Worm (Caenorhabditis elegans) whole organism, young adult: Measurements from ENCODE around the gene R10E11.6.
A peak's percentile ranks its signal among the peaks of the same experiment; 100 is the strongest.

Source experiments
- B0261.1 ChIP-seq: sonication (generic microtip); optimal IDR thresholded peaks from 2 replicates; lab custom pipeline; 2016; ENCODE audit warnings: mild to moderate bottlenecking, missing genetic modification characterization, moderate library complexity, missing compliant biosample characterization
- C06A6.2 ChIP-seq: fragments of 200-800 bp; sonication (Bioruptor generic); conservative IDR thresholded peaks from 2 replicates; pipeline ENCODE4 v1.3.6; 2022; ENCODE audit warnings: missing genetic modification characterization, missing compliant biosample characterization
- C17E4.6 ChIP-seq: fragments of 200-800 bp; sonication (Bioruptor generic); IDR thresholded peaks from 2 replicates; pipeline ENCODE4 v1.3.6; 2022; ENCODE audit warnings: missing genetic modification reagents, missing genetic modification characterization, missing compliant biosample characterization
- D2030.7 ChIP-seq: fragments of 200-800 bp; sonication (Bioruptor generic); IDR thresholded peaks from 2 replicates; pipeline ENCODE4 v1.3.6; 2022; ENCODE audit warnings: missing genetic modification reagents, missing genetic modification characterization, missing compliant biosample characterization
- F37B4.10 ChIP-seq: fragments of 200-800 bp; sonication (Bioruptor generic); IDR thresholded peaks from 2 replicates; pipeline ENCODE4 v1.3.6; 2022; ENCODE audit warnings: missing genetic modification characterization, missing compliant biosample characterization
- F49E8.2 ChIP-seq: sonication (generic microtip); optimal IDR thresholded peaks from 3 replicates; lab custom pipeline; 2017; ENCODE audit warnings: missing genetic modification characterization, mild to moderate bottlenecking, missing compliant biosample characterization, antibody characterized with exemption, moderate library complexity; ENCODE audit not compliant: insufficient read depth
- K11D2.4 ChIP-seq: fragments of 200-800 bp; sonication (Bioruptor generic); IDR thresholded peaks from 2 replicates; pipeline ENCODE4 v1.3.6; 2022; ENCODE audit warnings: missing genetic modification reagents, missing genetic modification characterization, missing compliant biosample characterization
- K12H6.12 ChIP-seq: fragments of 200-800 bp; sonication (Bioruptor generic); optimal IDR thresholded peaks from 2 replicates; lab custom pipeline; 2018; ENCODE audit warnings: mild to moderate bottlenecking, missing genetic modification characterization, missing compliant biosample characterization
- T07F8.4 ChIP-seq: sonication (generic microtip); optimal IDR thresholded peaks from 2 replicates; lab custom pipeline; 2016; ENCODE audit warnings: mild to moderate bottlenecking, missing genetic modification characterization, moderate library complexity, missing compliant biosample characterization
- Y53F4B.3 ChIP-seq: fragments of 200-800 bp; sonication (Bioruptor generic); IDR thresholded peaks from 2 replicates; pipeline ENCODE4 v1.3.6; 2022; ENCODE audit warnings: missing genetic modification reagents, missing genetic modification characterization, missing compliant biosample characterization
- Y53G8AR.9 ChIP-seq: fragments of 200-800 bp; sonication (Bioruptor generic); conservative IDR thresholded peaks from 2 replicates; pipeline ENCODE4 v1.3.6; 2022; ENCODE audit warnings: missing genetic modification reagents, missing genetic modification characterization, missing compliant biosample characterization
- akir-1 ChIP-seq: fragments of 200-800 bp; sonication (Bioruptor generic); optimal IDR thresholded peaks from 2 replicates; lab custom pipeline; 2018; ENCODE audit warnings: mild to moderate bottlenecking, missing genetic modification characterization, moderate library complexity, missing compliant biosample characterization
- ama-1 ChIP-seq, 3 experiments: fragments of 150-350 bp in 1 of 3; sonication (generic microtip) in 2 of 3; optimal IDR thresholded peaks; 2 replicates each; lab custom pipeline; 2014 to 2018; ENCODE audit warnings: missing biosample characterization in 2 of 3, missing genetic modification characterization in 2 of 3, missing genetic modification reagents in 2 of 3
- aptf-3 ChIP-seq: fragments of 200-800 bp; sonication (Bioruptor generic); IDR thresholded peaks from 2 replicates; pipeline ENCODE4 v1.3.6; 2022; ENCODE audit warnings: missing genetic modification characterization, missing compliant biosample characterization
- atf-7 ChIP-seq: sonication (generic microtip); optimal IDR thresholded peaks from 2 replicates; lab custom pipeline; 2017; ENCODE audit warnings: mild to moderate bottlenecking, missing genetic modification characterization, missing compliant biosample characterization
- athp-1 ChIP-seq: sonication (generic microtip); optimal IDR thresholded peaks from 2 replicates; lab custom pipeline; 2017; ENCODE audit warnings: mild to moderate bottlenecking, missing genetic modification characterization, missing compliant biosample characterization
- attf-3 ChIP-seq: fragments of 200-800 bp; sonication (Bioruptor generic); conservative IDR thresholded peaks from 2 replicates; pipeline ENCODE4 v1.3.6; 2022; ENCODE audit warnings: missing genetic modification reagents, missing genetic modification characterization, missing compliant biosample characterization
- attf-5 ChIP-seq: fragments of 200-800 bp; sonication (Bioruptor generic); optimal IDR thresholded peaks from 2 replicates; lab custom pipeline; 2018; ENCODE audit warnings: mild to moderate bottlenecking, missing genetic modification characterization, missing compliant biosample characterization
- attf-6 ChIP-seq: fragments of 200-800 bp; sonication (Bioruptor generic); IDR thresholded peaks from 2 replicates; pipeline ENCODE4 v1.3.6; 2022; ENCODE audit warnings: missing genetic modification reagents, missing genetic modification characterization, missing compliant biosample characterization
- bed-1 ChIP-seq: fragments of 200-800 bp; sonication (Bioruptor generic); IDR thresholded peaks from 2 replicates; pipeline ENCODE4 v1.3.6; 2022; ENCODE audit warnings: missing genetic modification reagents, missing genetic modification characterization, missing compliant biosample characterization
- ccch-3 ChIP-seq: fragments of 200-800 bp; sonication (Bioruptor generic); optimal IDR thresholded peaks from 2 replicates; lab custom pipeline; 2018; ENCODE audit warnings: mild to moderate bottlenecking, missing genetic modification characterization, missing compliant biosample characterization
- cebp-2 ChIP-seq: fragments of 200-800 bp; sonication (Bioruptor generic); IDR thresholded peaks from 2 replicates; pipeline ENCODE4 v1.3.6; 2022; ENCODE audit warnings: missing genetic modification characterization, missing compliant biosample characterization
- ceh-27 ChIP-seq: fragments of 200-800 bp; sonication (Bioruptor generic); optimal IDR thresholded peaks from 2 replicates; lab custom pipeline; 2018; ENCODE audit warnings: mild to moderate bottlenecking, missing genetic modification characterization, moderate library complexity, missing compliant biosample characterization
- ceh-91 ChIP-seq: fragments of 200-800 bp; sonication (Bioruptor generic); IDR thresholded peaks from 2 replicates; pipeline ENCODE4 v1.3.6; 2022; ENCODE audit warnings: missing genetic modification reagents, missing genetic modification characterization, missing compliant biosample characterization
- chd-7 ChIP-seq: sonication (generic microtip); optimal IDR thresholded peaks from 2 replicates; lab custom pipeline; 2016; ENCODE audit warnings: mild to moderate bottlenecking, missing genetic modification characterization, moderate library complexity, missing compliant biosample characterization
- die-1 ChIP-seq: sonication (generic microtip); optimal IDR thresholded peaks from 2 replicates; lab custom pipeline; 2016; ENCODE audit warnings: missing genotype, mild to moderate bottlenecking, missing genetic modification characterization, missing compliant biosample characterization
- dox-1 ChIP-seq: fragments of 200-800 bp; sonication (Bioruptor generic); IDR thresholded peaks from 2 replicates; pipeline ENCODE4 v1.3.6; 2022; ENCODE audit warnings: missing genetic modification reagents, missing genetic modification characterization, missing compliant biosample characterization
- dpl-1 ChIP-seq: fragments of 150-350 bp; optimal IDR thresholded peaks from 2 replicates; lab custom pipeline; 2014; ENCODE audit warnings: missing biosample characterization, missing genetic modification reagents, missing genetic modification characterization
- egl-18 ChIP-seq: fragments of 200-800 bp; sonication (Bioruptor generic); IDR thresholded peaks from 2 replicates; pipeline ENCODE4 v1.3.6; 2022; ENCODE audit warnings: missing genetic modification reagents, missing genetic modification characterization, missing compliant biosample characterization
- ets-4 ChIP-seq: fragments of 200-800 bp; sonication (Bioruptor generic); optimal IDR thresholded peaks from 2 replicates; lab custom pipeline; 2018; ENCODE audit warnings: mild to moderate bottlenecking, missing genetic modification characterization, missing compliant biosample characterization
- hlh-12 ChIP-seq: sonication (generic microtip); optimal IDR thresholded peaks from 2 replicates; lab custom pipeline; 2016; ENCODE audit warnings: missing genetic modification characterization, missing compliant biosample characterization
- hrde-1 ChIP-seq: sonication (generic microtip); optimal IDR thresholded peaks from 2 replicates; lab custom pipeline; 2016; ENCODE audit warnings: missing genetic modification characterization, mild to moderate bottlenecking, missing compliant biosample characterization, moderate library complexity, missing genotype, missing genetic modification reagents, borderline replicate concordance
- let-526 ChIP-seq: fragments of 200-800 bp; sonication (Bioruptor generic); IDR thresholded peaks from 2 replicates; pipeline ENCODE4 v1.3.6; 2022; ENCODE audit warnings: missing genetic modification reagents, missing genetic modification characterization, missing compliant biosample characterization
- lin-26 ChIP-seq: fragments of 200-800 bp; sonication (Bioruptor generic); IDR thresholded peaks from 2 replicates; pipeline ENCODE4 v1.3.6; 2022; ENCODE audit warnings: missing genetic modification reagents, missing genetic modification characterization, missing compliant biosample characterization
- lin-54 ChIP-seq: fragments of 200-800 bp; sonication (Bioruptor generic); optimal IDR thresholded peaks from 2 replicates; lab custom pipeline; 2018; ENCODE audit warnings: mild to moderate bottlenecking, missing genetic modification characterization, missing compliant biosample characterization
- madf-6 ChIP-seq: fragments of 200-800 bp; sonication (Bioruptor generic); IDR thresholded peaks from 2 replicates; pipeline ENCODE4 v1.3.6; 2022; ENCODE audit warnings: missing genetic modification reagents, missing genetic modification characterization, missing compliant biosample characterization
- mel-28 ChIP-seq: sonication (generic microtip); optimal IDR thresholded peaks from 2 replicates; lab custom pipeline; 2016; ENCODE audit warnings: borderline replicate concordance, mild to moderate bottlenecking, missing genetic modification characterization, missing compliant biosample characterization
- nfyb-1 ChIP-seq: fragments of 200-800 bp; sonication (Bioruptor generic); IDR thresholded peaks from 2 replicates; pipeline ENCODE4 v1.3.6; 2022; ENCODE audit warnings: missing genetic modification reagents, missing genetic modification characterization, missing compliant biosample characterization
- nhr-120 ChIP-seq: fragments of 200-800 bp; sonication (Bioruptor generic); IDR thresholded peaks from 2 replicates; pipeline ENCODE4 v1.3.6; 2022; ENCODE audit warnings: missing genetic modification characterization, missing compliant biosample characterization
- nhr-27 ChIP-seq: fragments of 200-800 bp; sonication (Bioruptor generic); optimal IDR thresholded peaks from 2 replicates; lab custom pipeline; 2018; ENCODE audit warnings: mild to moderate bottlenecking, missing genetic modification characterization, moderate library complexity, missing compliant biosample characterization
- pbrm-1 ChIP-seq: fragments of 200-800 bp; sonication (Bioruptor generic); IDR thresholded peaks from 2 replicates; pipeline ENCODE4 v1.3.6; 2022; ENCODE audit warnings: missing genetic modification reagents, missing genetic modification characterization, missing compliant biosample characterization
- pha-4 ChIP-seq: fragments of 150-350 bp; sonication (generic microtip); optimal IDR thresholded peaks from 2 replicates; lab custom pipeline; 2014; ENCODE audit warnings: missing biosample characterization, missing genetic modification reagents, missing genetic modification characterization
- rec-8 ChIP-seq, 2 experiments: sonication (generic microtip); optimal IDR thresholded peaks; 2 replicates each; lab custom pipeline; 2016; ENCODE audit warnings: mild to moderate bottlenecking in 2 of 2, missing genetic modification characterization in 2 of 2, missing genetic modification reagents in 2 of 2, missing genotype in 2 of 2, missing biosample characterization in 1 of 2, missing compliant biosample characterization in 1 of 2, moderate library complexity in 1 of 2
- sdz-38 ChIP-seq: sonication (generic microtip); optimal IDR thresholded peaks from 2 replicates; lab custom pipeline; 2016; ENCODE audit warnings: missing genotype, missing genetic modification characterization, missing compliant biosample characterization
- snpc-1.3 ChIP-seq: sonication (generic microtip); optimal IDR thresholded peaks from 2 replicates; lab custom pipeline; 2017; ENCODE audit warnings: missing genetic modification characterization, mild to moderate bottlenecking, missing compliant biosample characterization, antibody characterized with exemption, moderate library complexity, missing genotype, missing genetic modification reagents; ENCODE audit not compliant: insufficient read depth
- somi-1 ChIP-seq: fragments of 200-800 bp; sonication (Bioruptor generic); optimal IDR thresholded peaks from 2 replicates; lab custom pipeline; 2018; ENCODE audit warnings: mild to moderate bottlenecking, missing genetic modification characterization, missing compliant biosample characterization
- ztf-22 ChIP-seq: fragments of 200-800 bp; sonication (Bioruptor generic); optimal IDR thresholded peaks from 2 replicates; lab custom pipeline; 2018; ENCODE audit warnings: mild to moderate bottlenecking, missing genetic modification characterization, moderate library complexity, missing compliant biosample characterization
- ztf-28 ChIP-seq: fragments of 200-800 bp; sonication (Bioruptor generic); IDR thresholded peaks from 2 replicates; pipeline ENCODE4 v1.3.6; 2022; ENCODE audit warnings: missing genetic modification reagents, missing genetic modification characterization, missing compliant biosample characterization
- ztf-6 ChIP-seq: fragments of 200-800 bp; sonication (Bioruptor generic); IDR thresholded peaks from 2 replicates; pipeline ENCODE4 v1.3.6; 2022; ENCODE audit warnings: missing genetic modification reagents, missing genetic modification characterization, missing compliant biosample characterization

Gene R10E11.6

DNA sequence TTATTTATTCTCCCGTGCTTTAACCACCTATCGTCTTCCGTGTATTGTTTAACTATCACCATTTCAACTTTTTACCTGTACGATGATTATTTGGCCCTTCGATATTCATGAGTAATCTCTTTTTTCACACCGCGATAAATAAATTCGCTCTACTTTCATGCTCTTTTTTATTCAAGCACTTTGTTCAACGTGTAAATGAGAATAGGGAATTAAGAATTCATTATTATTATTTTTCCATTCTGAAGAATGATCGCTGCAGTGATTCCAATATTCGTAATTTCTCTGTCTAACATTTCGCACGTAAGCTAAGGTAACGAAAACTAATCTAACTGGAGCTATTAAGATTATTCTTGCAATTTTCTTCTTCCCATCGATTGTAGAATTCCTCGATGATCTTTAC lies 34.1 kb upstream of the R10E11.6 start, which contains the start of gene T05G5.4 (continued):
- TF ChIP-seq somi-1 (GFP tag; lab: Kevin White, UChicago), result no peak
- TF ChIP-seq attf-3, result no peak
- TF ChIP-seq ztf-28 (GFP tag; lab: Robert Waterston, UW), result no peak
- TF ChIP-seq K12H6.12 (tag; lab: Kevin White, UChicago), result no peak
- TF ChIP-seq ama-1 (optimal IDR thresholded peaks at IDR 0.05; lab: Kevin White, UChicago), result no peak
- TF ChIP-seq ama-1 (GFP tag; optimal IDR thresholded peaks at IDR 0.05; lab: Kevin White, UChicago), result no peak
- no peak for TF ChIP-seq ztf-6 (GFP tag; lab: Robert Waterston, UW)
- peak; percentile 74; the same call in 1 of the 2 replicates for TF ChIP-seq Y53G8AR.9 (GFP tag; lab: Robert Waterston, UW)
- TF ChIP-seq attf-5, result no peak
- no peak for TF ChIP-seq akir-1
- TF ChIP-seq lin-54 (GFP tag; lab: Kevin White, UChicago), result peak; percentile 46
- no peak for TF ChIP-seq K11D2.4 (GFP tag; lab: Robert Waterston, UW)
- no peak for TF ChIP-seq ceh-91
- peak; percentile 46; the same call in 1 of the 2 replicates for TF ChIP-seq C17E4.6 (GFP tag; lab: Robert Waterston, UW)
- TF ChIP-seq let-526 (GFP tag; lab: Robert Waterston, UW), result no peak
- TF ChIP-seq egl-18 (GFP tag; lab: Robert Waterston, UW), result no peak
- TF ChIP-seq chd-7 (tag; lab: Kevin White, UChicago), result no peak
- no peak for TF ChIP-seq F49E8.2 (tag; lab: Kevin White, UChicago)
- TF ChIP-seq sdz-38 (tag; lab: Kevin White, UChicago), result no peak
- TF ChIP-seq C06A6.2 (GFP tag; lab: Robert Waterston, UW), result no peak
- TF ChIP-seq dpl-1, result no peak
- TF ChIP-seq bed-1 (GFP tag; lab: Robert Waterston, UW), result no peak
- TF ChIP-seq rec-8 (tag; optimal IDR thresholded peaks at IDR 0.05; lab: Kevin White, UChicago), result no peak
- TF ChIP-seq attf-6 (GFP tag; lab: Robert Waterston, UW), result peak; percentile 37; the same call in 1 of the 2 replicates
- TF ChIP-seq snpc-1.3, result peak; percentile 46
- no peak for TF ChIP-seq ccch-3 (GFP tag; lab: Kevin White, UChicago)
- TF ChIP-seq aptf-3, result no peak
- TF ChIP-seq die-1, result no peak
- TF ChIP-seq Y53F4B.3 (GFP tag; lab: Robert Waterston, UW), result no peak
- TF ChIP-seq ztf-22, result no peak
- no peak for TF ChIP-seq ceh-27 (GFP tag; lab: Kevin White, UChicago)
- TF ChIP-seq lin-26 (GFP tag; lab: Robert Waterston, UW), result peak; percentile 55
- no peak for TF ChIP-seq hlh-12 (tag; lab: Kevin White, UChicago)
- peak; percentile 59 for TF ChIP-seq hrde-1
- peak; percentile 68 for TF ChIP-seq madf-6 (GFP tag; lab: Robert Waterston, UW)
- TF ChIP-seq ets-4 (GFP tag; lab: Kevin White, UChicago), result no peak
- TF ChIP-seq nhr-120 (GFP tag; lab: Robert Waterston, UW), result no peak
- TF ChIP-seq nhr-27 (tag; lab: Kevin White, UChicago), result no peak
- TF ChIP-seq F37B4.10 (GFP tag; lab: Robert Waterston, UW), result no peak
- TF ChIP-seq pbrm-1 (GFP tag; lab: Robert Waterston, UW), result no peak
- no peak for TF ChIP-seq T07F8.4
- TF ChIP-seq athp-1, result peak; percentile 15
- no peak for TF ChIP-seq D2030.7 (GFP tag; lab: Robert Waterston, UW)
- no peak for TF ChIP-seq pha-4 (tag; lab: Kevin White, UChicago)
- no peak for TF ChIP-seq dox-1 (GFP tag; lab: Robert Waterston, UW)
- no peak for TF ChIP-seq B0261.1 (tag; lab: Kevin White, UChicago)
- TF ChIP-seq nfyb-1 (GFP tag; lab: Robert Waterston, UW), result no peak
- TF ChIP-seq cebp-2 (GFP tag; lab: Robert Waterston, UW), result no peak
- no peak for TF ChIP-seq mel-28 (tag; lab: Kevin White, UChicago)
- TF ChIP-seq atf-7 (tag; lab: Kevin White, UChicago), result no peak
